Worm (Caenorhabditis elegans): Measurements from ENCODE around the gene rps-29.

- TF ChIP-seq dpl-1 (GFP tag; optimal IDR thresholded peaks at IDR 0.05) (no peak), zag-1 (tag; optimal IDR thresholded peaks at IDR 0.05) (no peak), unc-86 (tag; optimal IDR thresholded peaks at IDR 0.05) (no peak), hlh-4 (tag; optimal IDR thresholded peaks at IDR 0.05) (no peak), ceh-63 (GFP tag; optimal IDR thresholded peaks at IDR 0.05) (no peak), sptf-1 (tag; optimal IDR thresholded peaks at IDR 0.05) (no peak), blmp-1 (tag; optimal IDR thresholded peaks at IDR 0.05) (no peak), lsy-2 (tag; optimal IDR thresholded peaks at IDR 0.05) (no peak), nhr-11 (tag; optimal IDR thresholded peaks at IDR 0.05) (no peak), xbp-1 (tag; optimal IDR thresholded peaks at IDR 0.05) (no peak), aly-2 (tag; optimal IDR thresholded peaks at IDR 0.05) (no peak), ceh-82 (tag; optimal IDR thresholded peaks at IDR 0.05) (no peak)
Observed at ce11 chrIII:775443-775842, 18.7 kb upstream of the rps-29 start.

All from whole organism, L1 larva.